Worm (Caenorhabditis elegans) whole organism, early embryonic: ENCODE data around the gene C54F6.18.

ENCODE experiments used
- ama-1 ChIP-seq: fragments of 150-350 bp; optimal IDR thresholded peaks from 2 replicates; lab custom pipeline; 2014
- ceh-36 ChIP-seq: sonication (generic microtip); optimal IDR thresholded peaks from 2 replicates; lab custom pipeline; 2016; ENCODE audit warnings: missing genetic modification characterization, inconsistent platforms, missing compliant biosample characterization
- flt-1 ChIP-seq: fragments of 200-800 bp; sonication (Bioruptor generic); IDR thresholded peaks from 2 replicates; pipeline ENCODE4 v1.3.6; 2022; ENCODE audit warnings: missing genetic modification characterization, missing compliant biosample characterization
- hmg-4 ChIP-seq: fragments of 200-800 bp; sonication (Bioruptor generic); optimal IDR thresholded peaks from 2 replicates; lab custom pipeline; 2018; ENCODE audit warnings: mild to moderate bottlenecking, missing genetic modification characterization, missing compliant biosample characterization
- pes-1 ChIP-seq: fragments of 200-800 bp; sonication (Bioruptor generic); IDR thresholded peaks from 2 replicates; pipeline ENCODE4 v1.3.6; 2022; ENCODE audit warnings: missing genetic modification reagents, missing genetic modification characterization, missing compliant biosample characterization
- scrt-1 ChIP-seq: fragments of 200-800 bp; sonication (Bioruptor generic); IDR thresholded peaks from 2 replicates; pipeline ENCODE4 v1.3.6; 2022; ENCODE audit warnings: missing genetic modification characterization, missing compliant biosample characterization
- sea-1 ChIP-seq: fragments of 200-800 bp; sonication (Bioruptor generic); conservative IDR thresholded peaks from 2 replicates; pipeline ENCODE4 v1.3.6; 2022; ENCODE audit warnings: missing genetic modification characterization, missing compliant biosample characterization
- tbx-37 ChIP-seq: fragments of 200-800 bp; sonication (Bioruptor generic); conservative IDR thresholded peaks from 2 replicates; pipeline ENCODE4 v1.3.6; 2022; ENCODE audit warnings: missing genetic modification reagents, missing genetic modification characterization, missing compliant biosample characterization
- tra-4 ChIP-seq: sonication (generic microtip); optimal IDR thresholded peaks from 2 replicates; lab custom pipeline; 2017; ENCODE audit warnings: missing genetic modification characterization, missing compliant biosample characterization

DNA sequence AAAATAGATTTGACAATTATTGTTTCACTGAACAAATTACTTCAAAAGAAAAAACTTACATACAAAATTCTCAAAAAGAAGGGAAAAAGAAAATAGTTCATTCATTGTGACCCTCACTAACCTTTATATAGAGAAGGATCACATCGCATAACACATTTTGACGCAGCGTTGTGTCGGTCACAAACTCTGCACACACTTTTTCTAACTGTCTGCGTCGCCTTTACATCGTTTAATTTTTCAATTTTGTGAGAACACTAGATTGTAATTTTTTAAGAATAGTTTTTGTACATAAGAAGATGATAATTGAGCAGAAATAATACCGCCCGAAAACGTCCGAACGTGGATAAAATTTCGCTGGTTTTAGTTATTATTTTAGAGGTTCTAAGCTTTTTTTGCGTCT is 44.8 kb upstream of the C54F6.18 start, which contains the start of gene C18B10.6:
- TF ChIP-seq pes-1 (GFP tag; lab: Robert Waterston, UW) (no peak), ama-1 (lab: Kevin White, UChicago) (no peak), ceh-36 (no peak), scrt-1 (no peak), hmg-4 (GFP tag; lab: Kevin White, UChicago) (no peak), tra-4 (tag; lab: Kevin White, UChicago) (no peak), flt-1 (GFP tag; lab: Robert Waterston, UW) (no peak), tbx-37 (GFP tag; lab: Robert Waterston, UW) (no peak), sea-1 (no peak)
